Fruit fly (Drosophila melanogaster) whole organism, adult: Measurements from ENCODE around the gene Pkd2.

Experiments
- CG11617 ChIP-seq: fragments of 200-800 bp; sonication (Bioruptor generic); optimal IDR thresholded peaks from 2 replicates; lab custom pipeline; 2017; ENCODE audit warnings: mild to moderate bottlenecking, missing biosample characterization, missing genetic modification reagents, missing genetic modification characterization
- CG12768 ChIP-seq: fragments of 200-800 bp; sonication (Bioruptor generic); optimal IDR thresholded peaks from 2 replicates; lab custom pipeline; 2017; ENCODE audit warnings: missing biosample characterization, missing genetic modification characterization, mild to moderate bottlenecking, moderate library complexity, missing genetic modification reagents
- CG14711 ChIP-seq: fragments of 200-800 bp; sonication (Bioruptor generic); optimal IDR thresholded peaks from 2 replicates; lab custom pipeline; 2018; ENCODE audit warnings: missing biosample characterization, mild to moderate bottlenecking, missing genetic modification characterization, moderate library complexity
- CG1620 ChIP-seq: fragments of 200-800 bp; sonication (Bioruptor generic); optimal IDR thresholded peaks from 2 replicates; lab custom pipeline; 2016; ENCODE audit warnings: missing biosample characterization, missing genetic modification characterization
- CG33017 ChIP-seq: fragments of 200-800 bp; sonication (Bioruptor generic); optimal IDR thresholded peaks from 2 replicates; lab custom pipeline; 2018; ENCODE audit warnings: missing biosample characterization, mild to moderate bottlenecking, missing genetic modification characterization, moderate library complexity
- CG5204 ChIP-seq: fragments of 200-800 bp; sonication (Bioruptor generic); optimal IDR thresholded peaks from 2 replicates; lab custom pipeline; 2016; ENCODE audit warnings: missing biosample characterization, missing genetic modification characterization
- CG7045 ChIP-seq: fragments of 200-800 bp; sonication (Bioruptor generic); optimal IDR thresholded peaks from 2 replicates; lab custom pipeline; 2017; ENCODE audit warnings: missing biosample characterization, mild to moderate bottlenecking, missing genetic modification characterization
- CG7101 ChIP-seq: fragments of 200-800 bp; sonication (Bioruptor generic); optimal IDR thresholded peaks from 2 replicates; lab custom pipeline; 2018; ENCODE audit warnings: missing biosample characterization, mild to moderate bottlenecking, missing genetic modification characterization, moderate library complexity
- Clk ChIP-seq: fragments of 200-800 bp; sonication (Bioruptor generic); optimal IDR thresholded peaks from 2 replicates; lab custom pipeline; 2017; ENCODE audit warnings: missing biosample characterization, missing genetic modification characterization
- Crg-1 ChIP-seq: fragments of 200-800 bp; sonication (Bioruptor generic); optimal IDR thresholded peaks from 2 replicates; lab custom pipeline; 2016; ENCODE audit warnings: missing biosample characterization, missing genetic modification characterization
- Hr96 ChIP-seq: fragments of 200-800 bp; sonication (Bioruptor generic); optimal IDR thresholded peaks from 2 replicates; lab custom pipeline; 2016; ENCODE audit warnings: missing biosample characterization, missing genetic modification characterization
- Mnt ChIP-seq: fragments of 200-800 bp; sonication (Bioruptor generic); optimal IDR thresholded peaks from 2 replicates; lab custom pipeline; 2016; ENCODE audit warnings: missing biosample characterization, mild to moderate bottlenecking, missing genetic modification characterization
- bab1 ChIP-seq: fragments of 200-800 bp; sonication (Bioruptor generic); optimal IDR thresholded peaks from 3 replicates; lab custom pipeline; 2019; ENCODE audit warnings: missing biosample characterization, mild to moderate bottlenecking, missing genetic modification characterization, moderate library complexity
- cic ChIP-seq: fragments of 200-800 bp; sonication (Bioruptor generic); optimal IDR thresholded peaks from 2 replicates; lab custom pipeline; 2017; ENCODE audit warnings: missing biosample characterization, mild to moderate bottlenecking, missing genetic modification characterization, moderate library complexity
- cnc ChIP-seq, 2 experiments: fragments of >200 bp; optimal IDR thresholded peaks; 2 replicates each; lab custom pipeline; 2017
- kay ChIP-seq: fragments of 200-800 bp; sonication (Bioruptor generic); peaks from one replicate; lab custom pipeline; 2016; ENCODE audit warnings: missing biosample characterization, missing genetic modification characterization, borderline replicate concordance
- ovo ChIP-seq: fragments of 200-800 bp; sonication (Bioruptor generic); optimal IDR thresholded peaks from 2 replicates; lab custom pipeline; 2016; ENCODE audit warnings: missing biosample characterization, missing genetic modification characterization
- pad ChIP-seq: fragments of 200-800 bp; sonication (Bioruptor generic); optimal IDR thresholded peaks from 3 replicates; lab custom pipeline; 2017; ENCODE audit warnings: missing biosample characterization, missing genetic modification characterization, mild to moderate bottlenecking, moderate library complexity, missing genetic modification reagents
- tj ChIP-seq: fragments of 200-800 bp; sonication (Bioruptor generic); optimal IDR thresholded peaks from 3 replicates; lab custom pipeline; 2017; ENCODE audit warnings: missing biosample characterization, mild to moderate bottlenecking, missing genetic modification characterization, moderate library complexity
- toe ChIP-seq: fragments of 200-800 bp; sonication (Bioruptor generic); optimal IDR thresholded peaks from 2 replicates; lab custom pipeline; 2016; ENCODE audit warnings: missing biosample characterization, missing genetic modification characterization

Pkd2 gene

DNA sequence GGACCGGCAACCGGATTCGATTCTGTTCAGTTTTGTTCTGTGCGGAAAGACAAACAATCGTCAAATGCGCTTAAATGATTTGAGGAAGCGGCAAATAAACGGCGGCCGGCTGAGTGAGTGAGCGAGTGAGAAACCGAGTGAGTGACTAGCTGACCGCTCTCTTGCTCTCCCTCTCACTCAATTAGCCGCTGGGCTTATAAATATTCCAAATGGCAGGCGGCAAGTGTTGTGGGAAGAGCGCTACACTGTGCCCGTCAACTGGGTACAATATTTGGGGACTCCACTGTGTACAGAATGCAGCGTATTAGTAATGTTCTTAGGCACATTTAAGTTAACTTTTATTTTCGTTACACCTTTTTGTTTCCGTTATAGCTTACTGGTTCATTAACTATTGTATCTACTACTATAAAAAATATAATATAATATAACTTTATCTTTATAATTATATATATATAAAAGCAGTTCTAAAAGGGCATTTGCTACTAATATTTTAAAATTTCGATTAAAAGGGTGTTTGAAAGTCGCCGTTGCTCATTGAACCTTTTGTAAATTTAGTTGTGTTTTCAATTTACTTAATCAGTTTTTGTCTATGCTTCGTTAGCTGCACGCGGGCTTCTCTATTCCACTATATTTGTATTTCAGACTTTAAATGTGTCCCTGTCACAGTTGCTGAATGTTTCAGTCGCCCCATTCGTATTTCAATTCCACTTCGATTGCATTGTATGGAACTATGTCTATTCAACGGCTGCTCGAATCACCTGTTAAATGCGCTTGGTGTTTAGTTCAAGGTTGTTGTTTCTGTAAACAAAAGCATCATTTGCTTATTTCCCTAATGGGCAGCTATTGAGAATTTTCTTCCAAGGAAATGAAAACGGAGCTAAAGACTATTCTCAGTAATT, 24.0 kb downstream of the Pkd2 start:
- TF ChIP-seq CG14711 (tag; lab: Kevin White, UChicago) (no peak), CG33017 (no peak), Hr96 (GFP tag; lab: Kevin White, UChicago) (no peak), CG12768 (peak; percentile 56), Crg-1 (no peak), CG7101 (tag; lab: Kevin White, UChicago) (no peak), CG7045 (GFP tag; lab: Kevin White, UChicago) (peak; percentile 15), toe (GFP tag; lab: Kevin White, UChicago) (no peak), CG11617 (GFP tag; lab: Kevin White, UChicago) (no peak)

DNA sequence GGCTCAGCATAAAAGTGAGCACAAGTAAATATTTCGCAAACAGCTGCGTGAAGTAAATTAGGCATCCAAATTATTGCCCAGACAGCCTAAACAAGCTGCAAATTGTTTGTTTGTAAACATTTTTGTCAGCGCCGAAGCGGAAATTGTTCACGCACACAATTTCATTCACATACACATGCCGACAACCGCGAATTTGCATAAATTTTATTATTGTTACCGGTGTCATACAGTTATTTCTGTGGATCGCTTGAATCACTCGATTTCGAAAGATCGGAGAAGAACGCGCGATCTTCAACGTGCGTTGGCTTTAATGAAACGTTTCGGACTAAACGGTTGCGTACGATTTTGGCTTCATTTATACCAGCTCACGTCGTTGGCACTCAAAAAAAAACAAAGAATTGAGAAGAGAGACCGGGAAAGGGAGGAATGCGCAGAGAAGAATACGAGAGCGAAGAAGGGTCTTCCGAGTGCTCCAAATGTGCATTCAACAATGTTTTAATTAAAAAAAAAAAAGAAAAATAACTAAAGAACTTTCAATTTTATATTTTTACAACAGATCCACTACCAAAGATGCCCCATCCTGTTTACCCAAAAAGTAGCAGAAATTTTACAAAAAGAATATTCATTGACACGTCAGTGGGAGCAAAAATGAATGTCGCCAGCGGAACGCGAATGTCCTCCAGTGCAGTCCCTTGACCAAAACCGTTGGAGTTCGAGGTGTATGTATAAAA, 25.2 kb downstream of the Pkd2 start, which contains the start of gene vir-1:
Gene vir-1, minus strand, starts transcription at position 334 of the 731 bp plus-strand sequence.
- TF ChIP-seq CG1620 (GFP tag; lab: Kevin White, UChicago) (no peak), CG7101 (tag; lab: Kevin White, UChicago) (no peak), Hr96 (GFP tag; lab: Kevin White, UChicago) (no peak), bab1 (GFP tag; lab: Kevin White, UChicago) (no peak), kay (GFP tag; lab: Kevin White, UChicago) (no peak), CG7045 (GFP tag; lab: Kevin White, UChicago) (no peak), CG5204 (GFP tag; lab: Kevin White, UChicago) (no peak), CG11617 (GFP tag; lab: Kevin White, UChicago) (no peak), cic (GFP tag; lab: Kevin White, UChicago) (no peak), tj (GFP tag; lab: Kevin White, UChicago) (no peak), CG12768 (no peak), CG33017 (no peak)

DNA sequence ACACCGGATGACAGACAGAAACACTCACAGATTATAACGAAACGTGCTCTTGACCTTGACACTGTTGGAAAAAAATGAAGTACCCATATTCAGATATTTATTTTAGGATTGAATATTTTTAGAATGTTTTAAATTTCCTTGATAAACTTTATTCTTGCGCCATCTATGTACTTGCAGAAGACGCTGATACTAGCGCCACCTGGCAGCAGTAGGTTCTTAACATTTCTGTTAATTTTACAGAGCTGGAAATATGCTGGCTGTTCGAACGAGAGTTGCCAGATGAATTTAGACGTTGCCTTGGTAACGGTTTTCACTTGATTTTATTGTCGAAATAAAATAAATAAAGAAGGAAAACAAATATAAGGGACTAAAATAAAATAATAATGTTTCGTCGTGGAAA, 26.5 kb downstream of the Pkd2 start, which contains the start of gene Fam92:
Gene Fam92, plus strand, starts transcription at position 350 of the 400 bp plus-strand sequence.
- TF ChIP-seq Clk (GFP tag; lab: Kevin White, UChicago) (no peak), Mnt (GFP tag; lab: Kevin White, UChicago) (peak; percentile 33), ovo (no peak), CG7045 (GFP tag; lab: Kevin White, UChicago) (no peak), CG12768 (no peak), kay (GFP tag; lab: Kevin White, UChicago) (no peak), CG14711 (tag; lab: Kevin White, UChicago) (no peak), toe (GFP tag; lab: Kevin White, UChicago) (no peak), CG11617 (GFP tag; lab: Kevin White, UChicago) (no peak), pad (GFP tag; lab: Kevin White, UChicago) (peak; percentile 16), CG5204 (GFP tag; lab: Kevin White, UChicago) (no peak), cnc (optimal IDR thresholded peaks at IDR 0.05; lab: Kevin White, UChicago) (no peak), bab1 (GFP tag; lab: Kevin White, UChicago) (peak; percentile 39), cic (GFP tag; lab: Kevin White, UChicago) (peak; percentile 37), tj (GFP tag; lab: Kevin White, UChicago) (no peak), CG7101 (tag; lab: Kevin White, UChicago) (peak; percentile 54), Crg-1 (peak; percentile 30), Hr96 (GFP tag; lab: Kevin White, UChicago) (no peak), CG33017 (no peak), CG1620 (GFP tag; lab: Kevin White, UChicago) (peak; percentile 37)

DNA sequence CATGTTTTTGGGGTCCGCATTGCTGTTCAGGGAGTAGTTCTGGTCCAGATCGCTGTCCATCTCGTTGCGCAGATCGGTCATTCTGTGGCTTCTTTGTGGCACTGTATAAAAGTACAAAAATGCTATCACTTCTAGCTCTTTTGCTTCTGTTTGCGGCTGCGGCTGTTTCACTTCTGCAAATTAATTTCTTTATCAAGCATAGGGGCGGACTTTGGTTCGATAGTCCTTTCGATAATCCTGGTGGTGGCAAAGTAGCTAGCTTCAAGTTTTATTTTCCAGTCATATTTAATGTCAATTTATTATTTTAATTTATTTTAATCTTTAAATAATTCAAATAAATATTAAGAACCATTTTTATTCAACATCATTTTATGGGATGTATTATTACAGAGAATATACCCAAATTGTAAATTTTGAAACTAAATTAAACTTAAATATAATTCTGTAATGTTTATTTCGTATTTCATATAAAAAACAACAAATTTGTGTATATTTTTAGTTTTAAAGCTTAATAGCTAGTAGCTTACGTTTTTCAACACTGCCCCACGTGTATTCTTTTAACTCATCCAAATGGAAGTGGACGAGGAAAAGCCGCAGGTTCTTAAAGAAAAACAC, 29.5 kb downstream of the Pkd2 start, which contains the start of the genes CG5446 and Trm1:
Gene CG5446, minus strand, starts transcription at position 223 of the 615 bp plus-strand sequence.
Gene Trm1, plus strand, starts transcription at position 542 of the 615 bp plus-strand sequence.
- TF ChIP-seq cic (GFP tag; lab: Kevin White, UChicago) (peak; percentile 46), Hr96 (GFP tag; lab: Kevin White, UChicago) (no peak), CG7101 (tag; lab: Kevin White, UChicago) (peak; percentile 89), CG12768 (peak; percentile 74), CG7045 (GFP tag; lab: Kevin White, UChicago) (peak; percentile 70), CG33017 (peak; percentile 88), CG14711 (tag; lab: Kevin White, UChicago) (peak; percentile 83), tj (GFP tag; lab: Kevin White, UChicago) (peak; percentile 55), Clk (GFP tag; lab: Kevin White, UChicago) (no peak), CG1620 (GFP tag; lab: Kevin White, UChicago) (no peak), kay (GFP tag; lab: Kevin White, UChicago) (no peak), pad (GFP tag; lab: Kevin White, UChicago) (peak; percentile 52), Crg-1 (peak; percentile 29), bab1 (GFP tag; lab: Kevin White, UChicago) (peak; percentile 50), Mnt (GFP tag; lab: Kevin White, UChicago) (peak; percentile 54), toe (GFP tag; lab: Kevin White, UChicago) (no peak), CG5204 (GFP tag; lab: Kevin White, UChicago) (no peak), cnc (optimal IDR thresholded peaks at IDR 0.05; lab: Kevin White, UChicago) (no peak), CG11617 (GFP tag; lab: Kevin White, UChicago) (peak; percentile 89), ovo (no peak)
